Fruit fly (Drosophila melanogaster): ENCODE data around the gene dsx.

dsx gene

DNA sequence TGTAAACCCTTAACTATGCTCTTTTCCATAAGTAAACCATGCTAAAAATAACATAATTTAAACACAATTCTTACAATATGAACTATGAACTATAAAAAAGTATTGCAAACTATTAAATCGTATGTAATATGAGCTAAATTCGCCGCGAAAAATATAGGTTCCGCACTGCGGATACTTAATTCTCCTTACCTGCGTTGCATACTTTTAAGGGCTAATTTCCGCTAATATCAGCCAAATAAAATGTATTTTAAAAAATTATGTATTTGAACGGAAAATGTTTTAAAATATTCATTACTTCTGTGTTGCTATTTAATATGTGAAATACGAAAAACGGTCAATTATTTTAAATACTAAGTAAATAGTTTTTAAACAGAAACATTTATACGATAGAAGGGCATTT lies at the start of gene dsx:
Gene dsx (minus strand): TSS at position 62 of the 400 bp plus-strand sequence.
- TF ChIP-seq CG8478 (optimal IDR thresholded peaks at IDR 0.05) = no peak
- no peak for TF ChIP-seq CTCF (optimal IDR thresholded peaks at IDR 0.05)

DNA sequence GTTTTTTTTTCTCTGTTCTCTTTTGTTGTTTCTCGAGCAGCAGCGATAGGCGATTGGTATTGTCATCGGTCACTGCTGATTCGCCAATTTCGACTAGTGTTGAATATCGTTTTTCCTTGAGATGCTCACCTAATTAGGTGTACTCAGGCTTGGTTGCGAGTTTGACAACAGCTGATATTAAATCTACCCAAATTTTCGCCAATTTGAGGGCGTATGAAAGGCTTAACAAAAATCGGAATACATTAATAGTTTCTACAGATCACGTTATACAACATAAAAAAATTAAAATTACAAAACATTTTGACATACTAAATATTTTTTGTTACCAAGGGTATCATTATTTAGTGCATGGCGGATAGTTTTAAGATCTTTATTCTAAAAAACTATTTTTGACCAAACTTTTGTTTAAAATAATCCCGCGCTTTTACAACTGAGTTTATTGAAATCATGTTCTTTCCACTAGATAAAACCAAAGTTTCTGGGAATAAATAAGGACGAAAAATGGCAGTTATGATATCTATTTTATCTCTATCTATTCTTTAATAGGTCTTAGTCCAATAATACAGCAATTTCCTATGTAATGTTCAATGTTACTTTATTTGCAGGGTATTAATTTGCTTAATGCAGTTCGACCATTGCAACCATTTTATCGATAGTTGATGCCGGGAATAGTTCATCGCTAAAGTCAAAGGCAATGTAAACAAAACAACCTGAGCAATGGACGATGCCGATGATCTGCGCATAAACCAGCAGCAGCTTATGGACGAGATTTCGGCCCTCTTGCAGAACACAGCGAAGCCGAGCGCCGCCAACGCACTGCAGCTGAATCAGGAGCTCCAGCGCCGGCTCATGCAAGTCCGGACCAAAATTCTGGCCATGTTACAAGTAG lies 46.2 kb upstream of the dsx start, which contains the start of the genes CG10435 and Pbp95:
Gene CG10435 (minus strand): TSS at position 81 of the 889 bp plus-strand sequence.
Gene Pbp95 (plus strand): TSS at position 671 of the 889 bp plus-strand sequence.
- TF ChIP-seq CG8478 (optimal IDR thresholded peaks at IDR 0.05) = no peak
- TF ChIP-seq CTCF (optimal IDR thresholded peaks at IDR 0.05) = no peak

DNA sequence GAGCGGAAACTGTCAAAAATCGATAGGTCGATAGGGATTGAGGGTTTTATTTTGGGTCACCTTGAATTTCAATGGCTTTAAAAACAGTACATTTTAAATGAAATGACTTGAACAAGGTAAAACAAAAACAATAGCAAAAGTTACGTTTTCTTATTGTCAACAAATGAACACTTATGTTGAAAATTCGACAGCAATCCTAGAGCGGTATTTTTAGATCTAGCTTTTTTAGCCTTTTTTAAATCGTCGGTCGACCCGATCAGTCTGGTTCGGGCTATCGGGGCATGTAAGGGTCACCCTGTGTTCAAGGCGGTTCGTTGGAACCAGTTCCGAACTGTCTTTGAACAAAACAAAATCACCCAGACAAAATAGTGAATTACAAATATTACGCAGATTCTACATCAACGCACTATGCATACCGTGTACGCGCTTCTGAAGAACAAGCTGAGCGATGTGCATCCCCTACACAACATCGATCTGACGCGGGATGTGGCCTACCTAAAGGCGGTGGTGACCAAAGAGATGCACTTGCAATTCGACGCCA lies 41.9 kb upstream of the dsx start, which contains the start of the genes CG11052 and CG3223:
Gene CG11052 (minus strand): TSS at position 218 of the 541 bp plus-strand sequence.
Gene CG3223 (plus strand): TSS at position 321 of the 541 bp plus-strand sequence.
- TF ChIP-seq CG8478 (optimal IDR thresholded peaks at IDR 0.05) (no peak), CTCF (optimal IDR thresholded peaks at IDR 0.05) (no peak)

DNA sequence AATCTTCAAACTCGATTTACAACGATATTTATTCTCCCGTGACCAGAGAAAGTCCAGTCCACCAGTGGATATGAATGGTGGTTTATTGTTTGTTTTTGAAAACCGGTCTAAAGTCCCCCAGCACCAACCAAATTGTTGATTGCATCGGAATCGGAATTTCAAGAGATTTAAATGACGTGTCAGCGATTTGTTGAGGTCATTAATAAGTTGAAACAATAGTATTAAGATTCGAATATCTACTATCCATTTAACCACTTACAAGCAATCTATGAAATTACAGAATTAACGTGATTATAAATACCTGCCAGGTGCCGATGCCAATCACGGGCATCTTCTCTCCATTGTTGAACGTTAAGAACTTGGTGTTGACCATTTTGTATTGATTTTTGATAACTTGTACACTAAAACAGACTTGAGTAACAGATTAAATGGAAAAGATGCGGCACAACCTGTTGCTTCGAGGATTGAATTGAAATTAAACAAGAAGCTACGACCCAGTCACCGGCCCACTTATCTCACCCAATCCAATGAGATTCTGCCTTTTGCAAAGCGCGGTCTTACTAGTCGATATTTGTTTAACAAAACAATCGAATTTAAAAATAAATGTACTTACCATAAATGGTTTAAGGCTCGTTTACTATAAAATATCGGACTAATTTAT lies 40.5 kb upstream of the dsx start, which contains the start of gene CG2767:
Gene CG2767 (minus strand): TSS at position 516 of the 661 bp plus-strand sequence.
- TF ChIP-seq CTCF (optimal IDR thresholded peaks at IDR 0.05) = no peak
- no peak for TF ChIP-seq CG8478 (optimal IDR thresholded peaks at IDR 0.05)

DNA sequence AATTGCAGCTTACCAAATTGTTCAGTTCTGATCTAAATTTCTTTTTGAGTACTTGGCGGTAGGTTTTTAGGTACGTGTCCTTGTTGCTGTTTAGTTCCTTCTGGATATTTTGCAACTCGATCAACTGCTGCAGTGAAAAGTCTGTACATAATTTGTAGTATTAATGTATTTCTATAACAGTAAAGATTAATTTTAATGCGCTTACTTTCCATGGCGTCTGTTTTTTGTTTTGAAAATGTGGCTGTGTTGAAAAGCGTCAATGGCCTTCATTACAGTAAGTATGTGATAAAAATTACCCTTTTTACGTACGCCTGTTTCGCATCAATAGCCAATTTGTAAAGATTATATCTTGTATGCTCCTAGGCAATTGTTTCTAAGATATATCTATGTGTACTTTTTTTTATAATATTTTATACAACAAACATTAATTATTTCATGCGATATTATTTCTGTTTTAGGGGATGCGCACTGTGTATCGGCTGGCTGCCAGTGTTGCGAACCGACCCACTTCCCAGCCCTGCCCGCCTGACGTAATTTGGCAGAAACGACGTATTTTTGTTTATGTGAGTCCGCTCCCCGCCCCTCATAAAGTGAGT lies 34.0 kb upstream of the dsx start, which contains the start of the genes Kmn2 and CG2698:
Gene Kmn2 (minus strand): TSS at position 236 of the 596 bp plus-strand sequence.
Gene CG2698 (plus strand): TSS at position 489 of the 596 bp plus-strand sequence.
- TF ChIP-seq CG8478 (optimal IDR thresholded peaks at IDR 0.05) (no peak), CTCF (optimal IDR thresholded peaks at IDR 0.05) (no peak)

DNA sequence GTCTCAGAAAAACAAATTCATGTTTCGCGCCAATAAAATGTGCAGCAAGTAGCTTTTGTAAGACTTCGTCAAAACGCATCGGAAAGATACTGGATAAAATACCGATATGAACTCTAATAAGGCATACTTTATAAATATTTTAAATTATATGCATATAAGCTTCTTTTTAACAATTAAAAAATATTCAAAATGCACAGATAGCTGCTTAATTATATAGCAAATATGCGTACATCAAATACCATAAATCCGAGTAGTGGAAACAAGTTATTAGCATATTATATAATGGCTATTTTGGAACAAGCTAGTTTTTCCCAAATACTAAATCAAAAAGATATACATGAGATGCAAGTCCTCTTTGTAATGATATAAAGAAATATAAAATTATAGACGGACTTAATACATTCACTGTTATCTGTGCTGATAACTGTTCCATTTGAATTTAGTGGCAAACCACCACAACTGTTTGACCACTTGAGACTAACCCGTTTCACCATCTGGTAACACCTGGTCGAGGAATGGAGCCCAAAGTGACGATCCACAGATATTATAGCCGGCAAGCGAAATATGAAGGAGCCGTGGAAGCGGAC lies 32.4 kb upstream of the dsx start, which contains the start of gene PIG-H:
Gene PIG-H (plus strand): TSS at position 303 of the 587 bp plus-strand sequence.
- TF ChIP-seq CG8478 (optimal IDR thresholded peaks at IDR 0.05) (no peak), CTCF (optimal IDR thresholded peaks at IDR 0.05) (no peak)

DNA sequence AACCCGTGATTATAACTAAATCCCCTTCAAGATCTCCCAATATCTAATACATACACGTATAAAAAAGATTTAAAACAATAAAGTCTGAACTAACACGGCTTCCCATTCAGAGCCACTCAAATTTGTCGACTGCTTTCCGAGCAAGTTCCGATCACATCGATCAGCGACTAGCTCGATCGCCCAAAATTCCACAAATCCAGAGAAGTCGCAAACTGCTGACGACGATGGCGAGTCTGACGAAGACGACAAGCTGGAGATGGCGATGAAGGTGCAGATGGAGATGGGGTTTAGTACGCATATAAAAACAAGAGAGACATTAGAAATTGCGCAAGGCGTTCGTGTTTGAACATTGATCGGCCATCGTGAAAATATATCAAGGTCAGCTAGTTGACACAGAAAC lies 31.6 kb upstream of the dsx start:
- TF ChIP-seq CTCF (optimal IDR thresholded peaks at IDR 0.05) (no peak), CG8478 (optimal IDR thresholded peaks at IDR 0.05) (no peak)

DNA sequence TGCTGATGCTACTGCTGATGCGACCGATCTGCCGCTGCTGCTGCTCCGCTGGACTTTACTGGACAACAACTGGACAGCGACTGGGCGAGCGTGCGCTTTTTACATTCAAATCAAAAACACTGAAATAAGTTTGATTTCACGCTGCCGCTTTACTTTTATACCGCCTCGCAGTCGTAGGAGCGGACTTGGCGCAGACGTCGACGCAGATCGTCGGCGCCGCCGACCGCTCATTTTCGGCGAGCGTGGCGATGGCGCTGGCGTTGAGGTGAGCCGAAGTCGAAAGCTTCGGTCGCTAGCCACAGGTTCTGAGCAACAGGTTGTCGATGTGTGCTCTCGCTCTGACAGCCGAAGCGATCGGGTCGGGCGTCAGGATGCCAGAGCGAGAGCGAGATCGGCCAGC lies 28.5 kb upstream of the dsx start, which contains the start of gene Elovl7:
Gene Elovl7 (minus strand): TSS at position 131 of the 400 bp plus-strand sequence.
- no peak for TF ChIP-seq CG8478 (optimal IDR thresholded peaks at IDR 0.05)
- no peak for TF ChIP-seq CTCF (optimal IDR thresholded peaks at IDR 0.05)

DNA sequence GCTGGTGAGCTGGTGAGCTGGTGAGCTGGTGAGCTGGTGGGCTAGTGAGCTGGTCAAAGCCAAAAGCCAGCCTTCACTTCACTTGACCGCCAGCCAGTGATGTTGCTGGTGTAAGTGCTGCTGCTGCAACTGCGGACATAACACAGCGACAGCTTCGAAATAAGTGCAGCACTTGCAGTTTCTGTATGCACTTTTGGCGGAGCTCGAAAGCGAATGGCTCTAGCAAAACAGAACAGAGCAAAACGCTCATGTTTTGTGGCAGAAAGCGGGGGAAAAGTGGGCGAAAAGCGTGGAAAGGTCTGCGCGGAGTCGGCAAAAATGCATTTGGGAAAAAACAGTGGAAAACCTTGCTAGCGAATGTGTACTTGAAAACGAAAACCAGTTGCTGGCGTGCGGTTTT lies 27.4 kb upstream of the dsx start:
- TF ChIP-seq CG8478 (optimal IDR thresholded peaks at IDR 0.05) (no peak), CTCF (optimal IDR thresholded peaks at IDR 0.05) (no peak)

DNA sequence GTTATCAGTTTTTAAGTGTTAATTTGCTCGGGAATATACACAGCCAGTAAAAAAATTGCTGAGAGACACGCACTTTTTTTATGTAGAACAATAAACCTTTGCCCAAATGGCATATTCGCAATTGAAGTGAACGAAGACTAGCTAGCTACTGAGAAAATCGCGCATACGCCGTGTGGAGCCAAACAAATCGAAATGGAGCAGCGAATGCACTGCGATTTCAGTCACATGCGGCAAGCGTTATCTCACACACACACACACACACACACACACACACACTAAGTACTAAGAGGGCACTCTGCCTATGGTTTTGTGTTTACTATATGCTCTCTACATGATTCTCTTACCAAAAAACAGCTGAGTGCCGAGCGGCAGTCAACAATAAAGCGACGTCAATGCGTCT lies 26.3 kb upstream of the dsx start:
- TF ChIP-seq CTCF (optimal IDR thresholded peaks at IDR 0.05) = no peak
- no peak for TF ChIP-seq CG8478 (optimal IDR thresholded peaks at IDR 0.05)

DNA sequence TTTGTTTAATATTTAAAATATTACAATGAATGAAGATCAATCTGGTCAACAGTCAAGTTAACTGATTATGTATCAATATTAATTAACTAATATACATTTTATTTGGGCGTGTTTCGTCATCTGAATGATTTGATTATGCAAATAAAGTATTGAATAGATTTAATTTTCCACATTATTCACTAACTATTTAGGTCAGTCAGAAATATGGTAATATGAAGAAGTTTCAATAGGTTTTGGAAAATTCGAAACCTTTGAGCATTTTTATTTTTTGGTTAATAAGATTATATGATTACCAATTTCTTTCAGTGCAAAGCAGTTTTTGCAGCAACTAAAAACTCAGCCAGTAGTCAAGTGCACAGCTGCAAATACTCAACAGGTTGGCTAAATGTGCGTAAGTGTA lies 24.9 kb upstream of the dsx start:
- TF ChIP-seq CTCF (optimal IDR thresholded peaks at IDR 0.05) = no peak
- no peak for TF ChIP-seq CG8478 (optimal IDR thresholded peaks at IDR 0.05)

DNA sequence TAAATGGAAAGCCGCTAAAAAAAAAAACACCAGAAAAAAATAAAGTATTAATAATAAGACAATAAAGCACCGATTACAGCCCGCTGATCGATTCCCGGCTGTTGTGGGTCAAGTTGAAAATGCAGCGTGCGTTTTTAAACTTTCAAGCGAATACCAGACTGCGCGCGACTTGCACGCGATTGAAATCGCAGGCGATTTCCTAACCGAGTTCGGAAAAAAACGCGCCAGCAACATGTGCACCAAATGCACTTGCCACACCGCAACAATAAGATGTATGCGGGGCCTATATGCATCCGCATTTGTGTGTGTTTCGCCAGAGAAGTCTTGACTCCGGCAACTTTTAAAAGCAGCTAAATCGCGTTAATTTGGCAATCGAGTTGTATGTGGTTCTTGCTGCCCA lies 24.2 kb upstream of the dsx start:
- TF ChIP-seq CG8478 (optimal IDR thresholded peaks at IDR 0.05) = no peak
- no peak for TF ChIP-seq CTCF (optimal IDR thresholded peaks at IDR 0.05)

DNA sequence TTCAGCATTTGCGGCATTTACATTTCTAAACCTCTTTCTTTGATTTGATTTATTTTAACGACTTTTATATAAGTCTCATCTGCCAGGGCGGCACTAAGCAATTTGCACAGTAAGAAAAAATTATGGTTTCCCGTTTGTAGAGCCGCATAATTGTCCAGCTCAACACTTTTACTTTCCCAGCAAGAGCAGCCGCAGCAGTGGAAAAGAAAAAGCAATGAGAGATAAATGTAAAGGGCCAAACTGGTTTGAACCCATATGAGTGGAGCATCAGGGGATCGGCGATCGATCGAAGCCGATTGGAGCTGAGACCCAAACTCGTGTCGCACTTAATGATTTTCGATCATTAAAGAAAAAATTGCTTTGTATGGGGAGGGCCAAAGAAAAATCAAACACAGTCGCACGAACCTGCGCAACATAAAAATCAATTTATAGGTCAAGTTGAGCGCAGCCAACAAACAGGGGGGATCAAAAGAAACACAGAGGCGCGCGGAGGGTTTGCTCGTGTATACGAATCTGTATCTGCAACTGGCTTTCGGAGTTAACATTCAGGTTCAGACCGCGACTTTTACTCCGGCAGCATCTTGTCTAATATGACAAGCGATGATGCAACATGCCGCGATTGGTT lies 23.7 kb upstream of the dsx start:
- TF ChIP-seq CG8478 (optimal IDR thresholded peaks at IDR 0.05) (no peak), CTCF (optimal IDR thresholded peaks at IDR 0.05) (no peak)

DNA sequence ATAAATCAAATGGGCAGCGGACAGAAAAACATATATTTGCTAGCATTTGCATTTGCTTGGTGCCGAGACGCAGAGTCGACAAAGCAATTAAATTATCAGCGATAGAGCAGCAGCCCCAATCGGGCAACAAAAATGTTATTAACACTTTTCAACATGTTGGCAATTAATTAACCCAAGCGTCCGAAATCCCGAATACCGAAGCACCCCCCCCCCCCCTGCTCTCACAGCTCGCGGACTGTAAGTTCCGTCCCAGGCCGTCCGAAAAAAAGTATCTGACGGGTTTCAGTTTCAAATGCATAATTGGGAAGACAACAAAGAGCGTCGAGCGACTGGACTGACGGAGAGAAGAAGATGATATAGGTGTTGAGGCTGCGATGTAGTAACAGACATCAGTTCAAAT lies 23.0 kb upstream of the dsx start:
- no peak for TF ChIP-seq CG8478 (optimal IDR thresholded peaks at IDR 0.05)
